Worm (Caenorhabditis elegans) whole organism, L3 larva: Measurements from ENCODE around the gene K07C11.8.

Experiments used
- ceh-82 ChIP-seq: fragments of 150-350 bp; optimal IDR thresholded peaks from 2 replicates; lab custom pipeline; 2014; ENCODE audit warnings: missing biosample characterization, missing genetic modification characterization
- egl-5 ChIP-seq: fragments of 150-350 bp; optimal IDR thresholded peaks from 2 replicates; lab custom pipeline; 2017; ENCODE audit warnings: missing biosample characterization, missing genetic modification reagents, missing genetic modification characterization, inconsistent platforms
- nfya-1 ChIP-seq: sonication (generic microtip); optimal IDR thresholded peaks from 2 replicates; lab custom pipeline; 2017; ENCODE audit warnings: missing genetic modification characterization, mild to moderate bottlenecking, missing compliant biosample characterization, antibody characterized with exemption, moderate library complexity; ENCODE audit not compliant: insufficient read depth
- nhr-12 ChIP-seq: fragments of 150-350 bp; optimal IDR thresholded peaks from 2 replicates; lab custom pipeline; 2014; ENCODE audit warnings: missing biosample characterization, missing genetic modification characterization
- snpc-4 ChIP-seq: fragments of 150-350 bp; optimal IDR thresholded peaks from 2 replicates; lab custom pipeline; 2014; ENCODE audit warnings: missing biosample characterization, missing genetic modification characterization
- tbx-2 ChIP-seq: sonication (generic microtip); optimal IDR thresholded peaks from 2 replicates; lab custom pipeline; 2016; ENCODE audit warnings: mild to moderate bottlenecking, missing genetic modification characterization, missing compliant biosample characterization
- ztf-4 ChIP-seq: fragments of 150-350 bp; optimal IDR thresholded peaks from 2 replicates; lab custom pipeline; 2014; ENCODE audit warnings: missing biosample characterization, missing genetic modification characterization

ce11 chrV:8224634-8225033 lies 7.0 kb upstream of the K07C11.8 start, which contains the start of gene pax-1:
- TF ChIP-seq nhr-12 (tag; lab: Kevin White, UChicago) (no peak), nfya-1 (tag; lab: Kevin White, UChicago) (no peak), ceh-82 (tag; lab: Kevin White, UChicago) (no peak), snpc-4 (tag; lab: Kevin White, UChicago) (no peak), ztf-4 (tag; lab: Kevin White, UChicago) (no peak), egl-5 (tag; lab: Kevin White, UChicago) (no peak), tbx-2 (no peak)
